Worm (Caenorhabditis elegans): ENCODE data around the gene ncs-5.

DNA sequence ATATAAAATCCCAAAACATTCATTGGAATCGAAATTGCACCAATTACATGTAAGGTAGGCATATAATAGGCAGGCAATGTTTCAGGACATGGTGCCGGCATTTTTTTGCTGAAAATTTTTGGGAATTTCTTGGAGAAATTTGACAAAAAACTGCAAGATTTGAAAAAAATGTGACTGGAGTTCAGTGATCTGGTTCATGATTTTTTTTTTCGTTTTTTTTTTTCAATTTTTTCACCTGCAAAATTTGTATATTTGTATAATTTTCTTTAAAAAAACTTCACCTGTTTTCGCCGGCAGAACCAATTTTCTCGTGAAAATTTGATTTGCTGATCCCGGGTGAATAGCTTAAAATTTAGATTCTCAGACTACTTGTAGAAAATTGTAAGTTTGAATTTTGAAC is 13.2 kb upstream of the ncs-5 start, which contains the start of gene sri-10:
- no peak for TF ChIP-seq unc-62 (GFP tag; optimal IDR thresholded peaks at IDR 0.05 in 1 of 2)
- TF ChIP-seq unc-62 (tag; optimal IDR thresholded peaks at IDR 0.05): no peak
- TF ChIP-seq F26F4.8 (GFP tag; conservative IDR thresholded peaks at IDR 0.05): no peak
- TF ChIP-seq D1046.2 (GFP tag; IDR thresholded peaks at IDR 0.05): no peak
- no peak for TF ChIP-seq nhr-42 (GFP tag; IDR thresholded peaks at IDR 0.05)
- TF ChIP-seq spr-3 (GFP tag; optimal IDR thresholded peaks at IDR 0.05): no peak

Data from whole organism, L4 larva.